Worm (Caenorhabditis elegans) whole organism, L1 larva: ENCODE measurements around the gene frpr-14.

Experiments
- ama-1 ChIP-seq: fragments of 150-350 bp; optimal IDR thresholded peaks from 2 replicates; lab custom pipeline; 2014
- jun-1 ChIP-seq: fragments of 150-350 bp; optimal IDR thresholded peaks from 2 replicates; lab custom pipeline; 2014; ENCODE audit warnings: missing biosample characterization, missing genetic modification reagents, missing genetic modification characterization
- nhr-20 ChIP-seq: sonication (generic microtip); optimal IDR thresholded peaks from 2 replicates; lab custom pipeline; 2016; ENCODE audit warnings: mild to moderate bottlenecking, missing genetic modification characterization, missing compliant biosample characterization
- nhr-76 ChIP-seq: sonication (generic microtip); optimal IDR thresholded peaks from 2 replicates; lab custom pipeline; 2017; ENCODE audit warnings: missing biosample characterization, missing genetic modification characterization

DNA sequence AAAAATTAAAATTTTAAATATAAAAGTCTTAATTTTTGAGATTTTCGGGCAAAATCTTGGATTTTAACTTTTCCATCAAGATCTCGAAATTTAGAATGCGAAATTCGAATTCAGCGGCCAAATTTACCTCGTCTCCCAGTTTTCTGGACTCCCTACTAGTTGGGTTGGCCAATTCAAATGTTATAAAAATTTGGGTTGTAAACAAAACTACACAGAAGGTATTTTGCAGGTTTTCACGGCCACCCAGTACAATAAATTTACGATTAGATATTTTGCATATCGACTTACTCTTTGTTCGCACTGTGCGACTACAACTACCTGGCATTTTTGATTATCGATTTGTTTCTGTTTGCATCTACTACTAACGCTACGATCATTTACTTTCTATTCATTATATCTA is 34.1 kb downstream of the frpr-14 start, which contains the start of gene T02H6.5:
- no peak for TF ChIP-seq nhr-76 (tag; lab: Kevin White, UChicago)
- no peak for TF ChIP-seq jun-1 (tag; lab: Kevin White, UChicago)
- no peak for TF ChIP-seq ama-1 (lab: Kevin White, UChicago)
- TF ChIP-seq nhr-20 (tag; lab: Kevin White, UChicago): no peak
